Fruit fly (Drosophila melanogaster): ENCODE measurements around the gene CG1523.

Gene CG1523

DNA sequence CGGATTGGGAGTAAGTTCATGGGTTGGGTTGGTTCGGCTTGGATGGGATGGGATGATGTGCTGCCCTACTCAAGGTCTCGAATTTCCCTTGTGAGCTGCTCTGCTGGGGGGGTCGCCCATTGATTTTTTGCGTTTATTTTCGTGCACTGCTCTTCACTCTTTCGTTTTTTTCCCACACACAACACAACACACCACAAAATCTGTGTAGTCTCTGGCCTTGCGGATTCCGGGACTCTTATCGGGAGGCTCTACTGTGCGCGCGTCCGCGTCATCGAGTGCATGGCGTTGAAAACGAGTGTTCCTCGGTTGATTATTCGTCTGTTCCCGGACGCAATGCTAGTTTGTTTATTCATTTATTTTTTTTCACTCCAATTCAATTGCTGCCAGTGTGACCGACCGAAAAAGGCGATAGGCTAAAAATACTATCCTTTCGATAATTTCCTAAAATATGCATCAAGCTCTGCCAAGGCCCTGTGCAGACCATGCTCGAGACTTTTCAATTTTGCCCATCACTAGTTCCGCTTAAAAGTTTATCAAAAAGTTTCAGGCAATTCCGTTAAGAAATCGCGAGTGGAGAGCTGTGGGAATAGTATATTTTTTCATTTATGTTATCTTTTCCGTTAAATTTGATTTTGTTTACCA is 12.3 kb upstream of the CG1523 start, which contains the start of gene WASp (continued):
- TF ChIP-seq hbn (GFP tag; IDR thresholded peaks at IDR 0.05; ENCODE audit: partially characterized antibody), result no peak
- TF ChIP-seq gt (GFP tag; IDR thresholded peaks at IDR 0.05), result no peak
- TF ChIP-seq CG33213 (GFP tag; optimal IDR thresholded peaks at IDR 0.05), result peak; percentile 94
- peak; percentile 45; the same call in 1 of the 2 replicates for TF ChIP-seq gsb (GFP tag; IDR thresholded peaks at IDR 0.05)
- TF ChIP-seq CG7928 (GFP tag; optimal IDR thresholded peaks at IDR 0.05), result no peak
- TF ChIP-seq CG17829 (tag; optimal IDR thresholded peaks at IDR 0.05), result peak; percentile 77
- no peak for TF ChIP-seq Sry-β (GFP tag; optimal IDR thresholded peaks at IDR 0.05)
- peak; percentile 18 for TF ChIP-seq Fer2 (tag; optimal IDR thresholded peaks at IDR 0.05)
- no peak for TF ChIP-seq br (optimal IDR thresholded peaks at IDR 0.05)
- TF ChIP-seq Doc3 (GFP tag; IDR thresholded peaks at IDR 0.05; ENCODE audit: partially characterized antibody), result no peak
- TF ChIP-seq CG7987 (GFP tag; optimal IDR thresholded peaks at IDR 0.05), result peak; percentile 86
- TF ChIP-seq pan (optimal IDR thresholded peaks at IDR 0.05), result no peak
- peak in 1 of 2 experiments; percentile 65 for TF ChIP-seq pan (GFP tag; optimal IDR thresholded peaks at IDR 0.05 in 1 of 2, IDR thresholded peaks at IDR 0.05 in 1 of 2)
- peak; percentile 49 for TF ChIP-seq tin (GFP tag; optimal IDR thresholded peaks at IDR 0.05)
- peak; percentile 49 for TF ChIP-seq Drgx (GFP tag; IDR thresholded peaks at IDR 0.05)
- TF ChIP-seq lmd (GFP tag; IDR thresholded peaks at IDR 0.05), result peak; percentile 46; the same call in 1 of the 2 replicates
- peak; percentile 79 for TF ChIP-seq CG13775 (GFP tag; optimal IDR thresholded peaks at IDR 0.05)
- TF ChIP-seq Ssrp (tag; optimal IDR thresholded peaks at IDR 0.05), result peak; percentile 33
- TF ChIP-seq sisA (GFP tag; IDR thresholded peaks at IDR 0.05), result no peak
- TF ChIP-seq sens-2 (GFP tag; IDR thresholded peaks at IDR 0.05), result 0 out of 2 replicates have a peak, but pooled peaks have one; percentile 42
- peak; percentile 76 for TF ChIP-seq Bteb2 (GFP tag; optimal IDR thresholded peaks at IDR 0.05)
- TF ChIP-seq CG18011 (GFP tag; optimal IDR thresholded peaks at IDR 0.05), result peak; percentile 66
- TF ChIP-seq shn (GFP tag; optimal IDR thresholded peaks at IDR 0.05), result peak; percentile 78
- TF ChIP-seq CG16779 (GFP tag; IDR thresholded peaks at IDR 0.05), result no peak
- peak; percentile 67 for TF ChIP-seq ERR (GFP tag; optimal IDR thresholded peaks at IDR 0.05)
- TF ChIP-seq unpg (GFP tag; optimal IDR thresholded peaks at IDR 0.05), result peak; percentile 79
- peak; percentile 15 for TF ChIP-seq CG12236 (GFP tag; optimal IDR thresholded peaks at IDR 0.05)
- TF ChIP-seq nerfin-1 (tag; optimal IDR thresholded peaks at IDR 0.05), result peak; percentile 40
- no peak for TF ChIP-seq D19A (tag; optimal IDR thresholded peaks at IDR 0.05)
- TF ChIP-seq CG1647 (GFP tag; optimal IDR thresholded peaks at IDR 0.05), result peak; percentile 70
- peak; percentile 72 for TF ChIP-seq CG18619 (GFP tag; optimal IDR thresholded peaks at IDR 0.05)
- peak; percentile 62 for TF ChIP-seq CG4707 (GFP tag; optimal IDR thresholded peaks at IDR 0.05)
- TF ChIP-seq CG30020 (tag; optimal IDR thresholded peaks at IDR 0.05), result peak; percentile 93
- TF ChIP-seq Mad (GFP tag; optimal IDR thresholded peaks at IDR 0.05), result peak; percentile 78
- TF ChIP-seq Hmr (GFP tag; optimal IDR thresholded peaks at IDR 0.05), result peak; percentile 90
- peak; percentile 35 for TF ChIP-seq tx (GFP tag; optimal IDR thresholded peaks at IDR 0.05)
- peak; percentile 68 for TF ChIP-seq maf-S (GFP tag; optimal IDR thresholded peaks at IDR 0.05)
- peak; percentile 53 for TF ChIP-seq CG18599 (GFP tag; optimal IDR thresholded peaks at IDR 0.05)
- peak; percentile 37 for TF ChIP-seq Hr3 (GFP tag; optimal IDR thresholded peaks at IDR 0.05)
- peak; percentile 78 for TF ChIP-seq slp2 (GFP tag; optimal IDR thresholded peaks at IDR 0.05)
- no peak for TF ChIP-seq CG6854 (GFP tag; optimal IDR thresholded peaks at IDR 0.05)
- peak; percentile 60; the same call in 1 of the 2 replicates for TF ChIP-seq Ptx1 (GFP tag; IDR thresholded peaks at IDR 0.05)
- TF ChIP-seq H2.0 (GFP tag; IDR thresholded peaks at IDR 0.05), result peak; percentile 66
- TF ChIP-seq corto (GFP tag; optimal IDR thresholded peaks at IDR 0.05), result no peak
- TF ChIP-seq mld (GFP tag; IDR thresholded peaks at IDR 0.05; ENCODE audit: partially characterized antibody), result no peak
- peak; percentile 56 for TF ChIP-seq cato (GFP tag; optimal IDR thresholded peaks at IDR 0.05; ENCODE audit: borderline replicate concordance)
- TF ChIP-seq schlank (tag; optimal IDR thresholded peaks at IDR 0.05), result peak; percentile 75
- peak; percentile 75 for TF ChIP-seq da (GFP tag; optimal IDR thresholded peaks at IDR 0.05)
- TF ChIP-seq grn (GFP tag; optimal IDR thresholded peaks at IDR 0.05), result no peak
- peak; percentile 51 for TF ChIP-seq ash1 (GFP tag; optimal IDR thresholded peaks at IDR 0.05)
